Worm (Caenorhabditis elegans): ENCODE data around the gene C02F4.4.

DNA sequence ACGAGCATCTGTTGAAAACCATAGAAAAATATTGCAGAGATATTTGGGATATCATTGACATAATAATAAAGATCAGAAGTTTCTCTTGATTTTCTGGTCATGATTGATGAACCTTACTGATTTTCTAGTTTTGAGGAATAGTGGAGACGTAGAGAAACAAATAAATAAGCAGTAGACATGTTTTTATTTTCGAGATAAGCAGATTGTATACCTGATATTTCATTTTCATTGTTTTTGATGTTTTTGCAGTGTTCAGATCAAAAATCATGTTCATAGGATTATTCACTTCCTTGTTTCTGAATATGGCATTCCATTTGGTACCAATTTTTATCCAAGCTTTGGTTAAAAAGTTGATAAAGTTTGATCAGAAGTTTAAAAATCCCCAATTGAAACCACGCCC lies 23.6 kb upstream of the C02F4.4 start, which contains the start of gene T07G12.4:
- TF ChIP-seq ama-1 (optimal IDR thresholded peaks at IDR 0.05) (no peak), sea-1 (GFP tag; conservative IDR thresholded peaks at IDR 0.05) (no peak), flt-1 (GFP tag; IDR thresholded peaks at IDR 0.05) (no peak), hmbx-1 (tag; optimal IDR thresholded peaks at IDR 0.05) (no peak), tbx-37 (GFP tag; conservative IDR thresholded peaks at IDR 0.05) (no peak), pes-1 (GFP tag; IDR thresholded peaks at IDR 0.05) (no peak), ets-7 (tag; optimal IDR thresholded peaks at IDR 0.05) (no peak), hnd-1 (tag; optimal IDR thresholded peaks at IDR 0.05) (no peak), ceh-36 (tag; optimal IDR thresholded peaks at IDR 0.05) (no peak), ceh-13 (GFP tag; optimal IDR thresholded peaks at IDR 0.05) (no peak)

All from whole organism, early embryonic.